Fruit fly (Drosophila melanogaster) whole organism, embryonic: ENCODE measurements around the gene CG17764.

Experiments
- ATbp ChIP-seq: fragments of 200-800 bp; sonication (Bioruptor generic); optimal IDR thresholded peaks from 2 replicates; lab custom pipeline; 2017; ENCODE audit warnings: missing biosample characterization, mild to moderate bottlenecking, missing genetic modification characterization, missing genetic modification reagents
- Abd-B ChIP-seq: fragments of 200-800 bp; sonication (Bioruptor generic); optimal IDR thresholded peaks from 2 replicates; lab custom pipeline; 2018; ENCODE audit warnings: missing biosample characterization, mild to moderate bottlenecking, missing genetic modification characterization, moderate library complexity
- Aef1 ChIP-seq: fragments of 200-800 bp; sonication (Bioruptor generic); IDR thresholded peaks from 3 replicates; pipeline ENCODE4 v1.3.6; 2022; ENCODE audit warnings: missing biosample characterization, missing genetic modification characterization
- Atf3 ChIP-seq: fragments of 200-800 bp; sonication (Bioruptor generic); optimal IDR thresholded peaks from 3 replicates; lab custom pipeline; 2016; ENCODE audit warnings: missing biosample characterization, missing genetic modification characterization
- CG10565 ChIP-seq: fragments of 200-800 bp; sonication (Bioruptor generic); optimal IDR thresholded peaks from 3 replicates; lab custom pipeline; 2016; ENCODE audit warnings: missing biosample characterization, mild to moderate bottlenecking, missing genetic modification characterization
- CG10959 ChIP-seq: fragments of 200-800 bp; sonication (Bioruptor generic); IDR thresholded peaks from 2 replicates; pipeline ENCODE4 v1.3.6; 2022; ENCODE audit warnings: missing biosample characterization, missing genetic modification characterization
- CG10979 ChIP-seq: fragments of 200-800 bp; sonication (Bioruptor generic); optimal IDR thresholded peaks from 2 replicates; lab custom pipeline; 2018; ENCODE audit warnings: missing biosample characterization, mild to moderate bottlenecking, missing genetic modification characterization, moderate library complexity
- CG12104 ChIP-seq: fragments of 200-800 bp; sonication (Bioruptor generic); optimal IDR thresholded peaks from 3 replicates; lab custom pipeline; 2016; ENCODE audit warnings: missing biosample characterization, missing genetic modification characterization
- CG1233 ChIP-seq: fragments of 200-800 bp; sonication (Bioruptor generic); optimal IDR thresholded peaks from 4 replicates; lab custom pipeline; 2018; ENCODE audit warnings: missing biosample characterization, mild to moderate bottlenecking, missing genetic modification characterization
- CG13894 ChIP-seq: fragments of 200-800 bp; sonication (Bioruptor generic); optimal IDR thresholded peaks from 3 replicates; lab custom pipeline; 2018; ENCODE audit warnings: missing biosample characterization, mild to moderate bottlenecking, missing genetic modification characterization, moderate library complexity
- CG15479 ChIP-seq: fragments of 200-800 bp; sonication (Bioruptor generic); optimal IDR thresholded peaks from 3 replicates; lab custom pipeline; 2019; ENCODE audit warnings: missing biosample characterization, mild to moderate bottlenecking, missing genetic modification characterization, moderate library complexity
- CG16779 ChIP-seq: fragments of 200-800 bp; sonication (Bioruptor generic); IDR thresholded peaks from 2 replicates; pipeline ENCODE4 v1.3.6; 2022; ENCODE audit warnings: missing biosample characterization, missing genetic modification characterization
- CG18476 ChIP-seq: fragments of 200-800 bp; sonication (Bioruptor generic); optimal IDR thresholded peaks from 2 replicates; lab custom pipeline; 2016; ENCODE audit warnings: missing biosample characterization, mild to moderate bottlenecking, missing genetic modification characterization
- CG2678 ChIP-seq: fragments of 200-800 bp; sonication (Bioruptor generic); optimal IDR thresholded peaks from 3 replicates; lab custom pipeline; 2019; ENCODE audit warnings: missing biosample characterization, mild to moderate bottlenecking, missing genetic modification characterization, moderate library complexity
- CG32532 ChIP-seq: fragments of 200-800 bp; sonication (Bioruptor generic); IDR thresholded peaks from 2 replicates; pipeline ENCODE4 v1.3.6; 2022; ENCODE audit warnings: missing biosample characterization, missing genetic modification characterization
- CG3726 ChIP-seq: fragments of 200-800 bp; sonication (Bioruptor generic); IDR thresholded peaks from 3 replicates; pipeline ENCODE4, ENCODE4 v1.3.6; 2022; ENCODE audit warnings: missing biosample characterization, missing genetic modification characterization
- CG4854 ChIP-seq: fragments of 200-800 bp; sonication (Bioruptor generic); optimal IDR thresholded peaks from 2 replicates; lab custom pipeline; 2016; ENCODE audit warnings: missing biosample characterization, missing genetic modification characterization, inconsistent platforms
- CG7786 ChIP-seq: fragments of 200-800 bp; sonication (Bioruptor generic); optimal IDR thresholded peaks from 2 replicates; lab custom pipeline; 2016; ENCODE audit warnings: missing biosample characterization, missing genetic modification characterization
- CG8359 ChIP-seq: fragments of 200-800 bp; sonication (Bioruptor generic); optimal IDR thresholded peaks from 2 replicates; lab custom pipeline; 2017; ENCODE audit warnings: missing biosample characterization, mild to moderate bottlenecking, missing genetic modification characterization, borderline replicate concordance
- CG9437 ChIP-seq: fragments of 200-800 bp; sonication (Bioruptor generic); optimal IDR thresholded peaks from 2 replicates; lab custom pipeline; 2018; ENCODE audit warnings: missing biosample characterization, mild to moderate bottlenecking, missing genetic modification characterization
- CG9797 ChIP-seq: fragments of 200-800 bp; sonication (Bioruptor generic); optimal IDR thresholded peaks from 3 replicates; lab custom pipeline; 2018; ENCODE audit warnings: missing biosample characterization, mild to moderate bottlenecking, missing genetic modification characterization
- CoRest ChIP-seq: fragments of 200-800 bp; sonication (Bioruptor generic); optimal IDR thresholded peaks from 3 replicates; lab custom pipeline; 2018; ENCODE audit warnings: missing biosample characterization, mild to moderate bottlenecking, missing genetic modification characterization, moderate library complexity
- Dfd ChIP-seq, 2 experiments: fragments of >200 bp; optimal IDR thresholded peaks; 2 replicates each; lab custom pipeline; 2017; ENCODE audit warnings: missing biosample characterization in 2 of 2, missing genetic modification characterization in 2 of 2
- E2f1 ChIP-seq: fragments of 200-800 bp; sonication (Bioruptor generic); IDR thresholded peaks from 2 replicates; pipeline ENCODE4 v1.3.6; 2022; ENCODE audit warnings: missing biosample characterization, missing genetic modification characterization
- GATAe ChIP-seq: fragments of 200-800 bp; sonication (Bioruptor generic); conservative IDR thresholded peaks from 2 replicates; pipeline ENCODE4 v1.3.6; 2022; ENCODE audit warnings: missing biosample characterization, missing genetic modification characterization
- HLHmδ ChIP-seq: fragments of 200-800 bp; sonication (Bioruptor generic); optimal IDR thresholded peaks from 2 replicates; lab custom pipeline; 2018; ENCODE audit warnings: missing biosample characterization, mild to moderate bottlenecking, missing genetic modification characterization, moderate library complexity
- Hr39 ChIP-seq: fragments of >200 bp; optimal IDR thresholded peaks from 2 replicates; lab custom pipeline; 2017
- NC2β ChIP-seq: fragments of 200-800 bp; sonication (Bioruptor generic); optimal IDR thresholded peaks from 2 replicates; lab custom pipeline; 2016; ENCODE audit warnings: missing biosample characterization, missing genetic modification characterization
- Nf-YA ChIP-seq: fragments of 200-800 bp; sonication (Bioruptor generic); IDR thresholded peaks from 2 replicates; pipeline ENCODE4 v1.3.6; 2022; ENCODE audit warnings: missing biosample characterization, missing genetic modification characterization
- Nf-YB ChIP-seq: fragments of 200-800 bp; sonication (Bioruptor generic); optimal IDR thresholded peaks from 3 replicates; lab custom pipeline; 2019; ENCODE audit warnings: missing biosample characterization, mild to moderate bottlenecking, missing genetic modification characterization, moderate library complexity
- Scr ChIP-seq: fragments of 200-800 bp; sonication (Bioruptor generic); IDR thresholded peaks from 2 replicates; pipeline ENCODE4 v1.3.6; 2022; ENCODE audit warnings: missing biosample characterization, missing genetic modification characterization; ENCODE audit not compliant: partially characterized antibody
- Ssrp ChIP-seq: fragments of 200-800 bp; sonication (Bioruptor generic); optimal IDR thresholded peaks from 2 replicates; lab custom pipeline; 2018; ENCODE audit warnings: missing biosample characterization, mild to moderate bottlenecking, missing genetic modification characterization, moderate library complexity
- Trl ChIP-seq, 3 experiments: fragments of >200 bp in 2 of 3; fragments of 200-800 bp in 1 of 3; sonication (Bioruptor generic) in 1 of 3; optimal IDR thresholded peaks; 2 replicates in 1 of 3; 3 replicates in 2 of 3; lab custom pipeline; 2016 to 2017; ENCODE audit warnings: missing biosample characterization in 1 of 3, missing genetic modification characterization in 1 of 3
- ase ChIP-seq: fragments of 200-800 bp; sonication (Bioruptor generic); IDR thresholded peaks from 3 replicates; pipeline ENCODE4 v1.3.6; 2022; ENCODE audit warnings: missing biosample characterization, missing genetic modification characterization
- cad ChIP-seq: fragments of >200 bp; optimal IDR thresholded peaks from 2 replicates; lab custom pipeline; 2017; ENCODE audit warnings: missing biosample characterization, missing genetic modification characterization
- dimm ChIP-seq: fragments of 200-800 bp; sonication (Bioruptor generic); IDR thresholded peaks from 2 replicates; pipeline ENCODE4 v1.3.6; 2022; ENCODE audit warnings: missing biosample characterization, missing genetic modification characterization
- eve ChIP-seq, 2 experiments: fragments of >200 bp; optimal IDR thresholded peaks; 2 replicates each; lab custom pipeline; 2017; ENCODE audit warnings: missing biosample characterization in 2 of 2, missing genetic modification characterization in 2 of 2
- fd96Cb ChIP-seq: fragments of 200-800 bp; sonication (Bioruptor generic); optimal IDR thresholded peaks from 2 replicates; lab custom pipeline; 2018; ENCODE audit warnings: missing biosample characterization, mild to moderate bottlenecking, missing genetic modification characterization, moderate library complexity
- fu2 ChIP-seq: fragments of 200-800 bp; sonication (Bioruptor generic); optimal IDR thresholded peaks from 2 replicates; lab custom pipeline; 2016; ENCODE audit warnings: missing biosample characterization, missing genetic modification characterization
- her ChIP-seq: fragments of 200-800 bp; sonication (Bioruptor generic); optimal IDR thresholded peaks from 2 replicates; lab custom pipeline; 2016; ENCODE audit warnings: missing biosample characterization, missing genetic modification characterization
- hth ChIP-seq: fragments of >200 bp; optimal IDR thresholded peaks from 2 replicates; lab custom pipeline; 2017; ENCODE audit warnings: inconsistent platforms
- knrl ChIP-seq: fragments of 200-800 bp; sonication (Bioruptor generic); IDR thresholded peaks from 3 replicates; pipeline ENCODE4 v1.3.6; 2022; ENCODE audit warnings: missing biosample characterization, missing genetic modification characterization; ENCODE audit not compliant: partially characterized antibody
- otp ChIP-seq: fragments of 200-800 bp; sonication (Bioruptor generic); IDR thresholded peaks from 3 replicates; pipeline ENCODE4, ENCODE4 v1.3.6; 2022; ENCODE audit warnings: missing biosample characterization, missing genetic modification characterization
- pzg ChIP-seq: fragments of 200-800 bp; sonication (Bioruptor generic); optimal IDR thresholded peaks from 3 replicates; lab custom pipeline; 2018; ENCODE audit warnings: missing biosample characterization, mild to moderate bottlenecking, missing genetic modification characterization, moderate library complexity
- shn ChIP-seq: fragments of 200-800 bp; sonication (Bioruptor generic); optimal IDR thresholded peaks from 3 replicates; lab custom pipeline; 2016; ENCODE audit warnings: missing biosample characterization, missing genetic modification characterization
- stwl ChIP-seq: fragments of 200-800 bp; sonication (Bioruptor generic); optimal IDR thresholded peaks from 3 replicates; lab custom pipeline; 2018; ENCODE audit warnings: missing biosample characterization, mild to moderate bottlenecking, missing genetic modification characterization, moderate library complexity
- tgo ChIP-seq: fragments of 200-800 bp; sonication (Bioruptor generic); IDR thresholded peaks from 3 replicates; pipeline ENCODE4 v1.3.6; 2022; ENCODE audit warnings: missing biosample characterization, missing genetic modification characterization
- toy ChIP-seq: fragments of 200-800 bp; sonication (Bioruptor generic); IDR thresholded peaks from 2 replicates; pipeline ENCODE4 v1.3.6; 2022; ENCODE audit warnings: missing biosample characterization, missing genetic modification characterization
- twi ChIP-seq: fragments of 200-800 bp; optimal IDR thresholded peaks from 2 replicates; lab custom pipeline; 2019; ENCODE audit warnings: missing biosample characterization, mild to moderate bottlenecking, missing genetic modification characterization, moderate library complexity
- tx ChIP-seq: fragments of 200-800 bp; sonication (Bioruptor generic); optimal IDR thresholded peaks from 2 replicates; lab custom pipeline; 2016; ENCODE audit warnings: missing biosample characterization, missing genetic modification characterization
- vfl ChIP-seq: fragments of 200-800 bp; sonication (Bioruptor generic); optimal IDR thresholded peaks from 2 replicates; lab custom pipeline; 2016; ENCODE audit warnings: missing biosample characterization, missing genetic modification characterization
- yki ChIP-seq: fragments of >200 bp; optimal IDR thresholded peaks from 3 replicates; lab custom pipeline; 2018

The CG17764 gene

DNA sequence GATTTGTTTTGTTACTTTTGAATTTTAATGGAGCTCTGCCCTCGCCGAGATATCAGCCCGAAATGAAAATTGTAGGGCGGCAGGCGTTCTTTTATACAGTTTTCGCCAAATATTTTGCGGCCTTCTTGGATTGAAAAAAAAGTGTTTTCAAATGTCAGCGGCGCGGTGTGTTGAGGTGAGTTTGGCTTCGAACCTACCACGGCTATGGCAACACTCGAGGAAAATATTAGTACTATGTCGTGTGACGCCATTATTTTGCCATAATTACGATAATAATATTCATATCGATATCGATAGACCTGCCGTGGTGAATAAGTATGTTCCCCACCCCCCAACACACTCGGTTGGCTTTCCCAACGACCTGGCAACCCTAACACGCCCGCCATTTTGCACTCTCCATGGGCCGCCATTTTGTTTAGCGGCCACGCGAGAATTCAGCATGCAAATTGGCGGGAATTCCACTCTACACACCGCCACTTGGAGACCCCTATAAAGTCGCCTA, 4.7 kb upstream of the CG17764 start, which contains the start of the genes TrxT and dhd (continued):
- TF ChIP-seq toy (GFP tag; lab: Robert Waterston, UW): no peak
- no peak for TF ChIP-seq Dfd (GFP tag; optimal IDR thresholded peaks at IDR 0.05; lab: Kevin White, UChicago)
- TF ChIP-seq CG16779 (GFP tag; lab: Robert Waterston, UW): no peak
- TF ChIP-seq CG9797 (GFP tag; lab: Kevin White, UChicago): no peak
- TF ChIP-seq CG2678 (tag; lab: Kevin White, UChicago): no peak
- TF ChIP-seq CG10959 (GFP tag; lab: Robert Waterston, UW): no peak
- peak; percentile 21 for TF ChIP-seq HLHmδ (GFP tag; lab: Kevin White, UChicago)
- TF ChIP-seq Nf-YA (GFP tag; lab: Robert Waterston, UW): no peak
- 0 out of 3 replicates have a peak, but pooled peaks have one; percentile 32 for TF ChIP-seq CG3726 (GFP tag; lab: Robert Waterston, UW)
- no peak for TF ChIP-seq GATAe
- TF ChIP-seq tgo (GFP tag; lab: Robert Waterston, UW): no peak
- TF ChIP-seq cad (GFP tag; lab: Kevin White, UChicago): no peak
- TF ChIP-seq CG7786 (GFP tag; lab: Kevin White, UChicago): no peak
- no peak for TF ChIP-seq Nf-YB (GFP tag; lab: Kevin White, UChicago)
- TF ChIP-seq CG10979 (tag; lab: Kevin White, UChicago): peak; percentile 9
- TF ChIP-seq CG1233 (GFP tag; lab: Kevin White, UChicago): peak; percentile 31
- peak; percentile 77 for TF ChIP-seq CoRest (tag; lab: Kevin White, UChicago)
- peak; percentile 57; the same call in 1 of the 2 replicates for TF ChIP-seq CG32532 (GFP tag; lab: Robert Waterston, UW)
- TF ChIP-seq CG10565 (GFP tag; lab: Kevin White, UChicago): no peak
- TF ChIP-seq vfl: no peak
- TF ChIP-seq fu2 (GFP tag; lab: Kevin White, UChicago): no peak
- no peak for TF ChIP-seq Hr39
- no peak for TF ChIP-seq shn (GFP tag; lab: Kevin White, UChicago)
- TF ChIP-seq CG4854 (GFP tag; lab: Kevin White, UChicago): no peak
- TF ChIP-seq Aef1 (GFP tag; lab: Robert Waterston, UW): peak; percentile 12; the same call in 1 of the 3 replicates
- peak; percentile 85 for TF ChIP-seq stwl
- TF ChIP-seq CG15479 (GFP tag; lab: Kevin White, UChicago): no peak
- TF ChIP-seq otp (GFP tag; lab: Robert Waterston, UW): no peak
- no peak for TF ChIP-seq Ssrp (tag; lab: Kevin White, UChicago)
- no peak for TF ChIP-seq eve (GFP tag; optimal IDR thresholded peaks at IDR 0.05; lab: Kevin White, UChicago)
- TF ChIP-seq CG12104 (GFP tag; lab: Kevin White, UChicago): no peak
- no peak for TF ChIP-seq fd96Cb
- TF ChIP-seq Scr (GFP tag; lab: Robert Waterston, UW): peak; percentile 38
- no peak for TF ChIP-seq CG18476 (GFP tag; lab: Kevin White, UChicago)
- TF ChIP-seq knrl (GFP tag; lab: Robert Waterston, UW): peak; percentile 40; the same call in 2 of the 3 replicates
- TF ChIP-seq hth (lab: Kevin White, UChicago): no peak
- peak; percentile 69 for TF ChIP-seq E2f1 (GFP tag; lab: Robert Waterston, UW)
- no peak for TF ChIP-seq tx
- no peak for TF ChIP-seq Trl (optimal IDR thresholded peaks at IDR 0.05; lab: Kevin White, UChicago)
- TF ChIP-seq Trl (GFP tag; optimal IDR thresholded peaks at IDR 0.05; lab: Kevin White, UChicago): no peak
- TF ChIP-seq yki (lab: Kevin White, UChicago): no peak
- no peak for TF ChIP-seq ase (GFP tag; lab: Robert Waterston, UW)
- peak; percentile 7 for TF ChIP-seq her (GFP tag; lab: Kevin White, UChicago)
- no peak for TF ChIP-seq dimm (GFP tag; lab: Robert Waterston, UW)
- peak; percentile 19 for TF ChIP-seq NC2β
- peak; percentile 29 for TF ChIP-seq CG13894 (tag; lab: Kevin White, UChicago)
- no peak for TF ChIP-seq CG8359 (GFP tag; lab: Kevin White, UChicago)
- no peak for TF ChIP-seq Abd-B (GFP tag; lab: Kevin White, UChicago)
- TF ChIP-seq Atf3 (GFP tag; lab: Kevin White, UChicago): no peak
- TF ChIP-seq CG9437 (GFP tag; lab: Kevin White, UChicago): no peak
- peak; percentile 69 for TF ChIP-seq pzg (GFP tag; lab: Kevin White, UChicago)
- no peak for TF ChIP-seq twi
- TF ChIP-seq ATbp (GFP tag; lab: Kevin White, UChicago): no peak
